Worm (Caenorhabditis elegans): ENCODE data around the gene lips-6.

DNA sequence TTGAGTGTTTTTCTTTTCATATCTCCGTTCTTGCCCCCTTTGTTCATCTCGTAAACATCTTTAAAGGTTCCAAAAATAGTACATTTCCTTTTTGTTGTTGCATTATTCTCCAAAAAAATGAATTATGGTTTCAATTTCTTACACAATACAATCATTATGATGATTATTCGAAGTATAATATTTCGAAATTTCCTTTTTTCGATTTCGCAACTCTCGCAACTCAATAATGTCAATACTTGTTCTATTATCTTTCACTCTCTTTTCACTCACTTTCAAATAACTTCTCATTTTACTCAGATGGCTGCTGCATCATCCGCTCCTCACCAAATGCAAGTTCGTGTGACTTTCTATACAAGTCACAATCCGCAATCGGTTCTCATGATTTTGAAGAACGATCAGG, 18.5 kb upstream of the lips-6 start, which contains the start of gene sqst-1:
- TF ChIP-seq flt-1 (GFP tag; IDR thresholded peaks at IDR 0.05) = no peak
- TF ChIP-seq tab-1 (GFP tag; IDR thresholded peaks at IDR 0.05) = no peak
- no peak for TF ChIP-seq klf-2 (GFP tag; conservative IDR thresholded peaks at IDR 0.05)
- TF ChIP-seq ztf-29 (GFP tag; IDR thresholded peaks at IDR 0.05) = no peak
